Fruit fly (Drosophila melanogaster): ENCODE results near the gene Col4a1.

DNA sequence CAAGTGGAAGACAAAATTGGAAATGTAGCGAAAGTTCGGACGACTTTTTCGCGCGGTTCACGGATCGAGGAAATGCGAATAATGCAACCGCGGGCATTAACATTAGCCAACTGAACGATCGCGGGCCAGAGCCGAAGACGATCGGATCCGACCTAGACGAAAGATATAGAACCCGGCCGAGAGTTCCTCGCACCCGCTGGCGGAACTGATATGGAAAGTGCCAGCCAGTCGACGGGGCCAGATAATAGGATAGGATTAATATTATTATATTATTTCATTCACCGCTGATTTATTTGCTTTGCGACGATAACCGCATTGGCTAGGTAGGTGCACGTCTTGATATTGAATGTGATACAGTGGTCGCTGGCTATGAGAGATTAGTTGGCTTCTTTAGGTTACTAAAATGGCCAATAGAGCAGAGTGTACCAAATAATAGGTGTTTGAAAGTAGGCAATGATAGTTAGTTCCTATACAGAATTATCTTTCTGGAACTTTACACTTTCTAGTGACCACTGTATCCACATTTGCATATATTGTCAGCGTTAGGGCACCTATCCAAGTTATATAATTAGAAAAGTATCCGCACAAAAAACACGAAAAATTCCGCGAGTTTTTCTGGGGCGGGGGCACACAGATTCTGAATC lies 29.9 kb upstream of the Col4a1 start:
- TF ChIP-seq psq (optimal IDR thresholded peaks at IDR 0.05) (no peak), ttk (optimal IDR thresholded peaks at IDR 0.05) (no peak), Myc (optimal IDR thresholded peaks at IDR 0.05) (no peak), insv (optimal IDR thresholded peaks at IDR 0.05) (no peak), h (optimal IDR thresholded peaks at IDR 0.05) (no peak), Sin3A (optimal IDR thresholded peaks at IDR 0.05) (no peak)

Data from Kc167 (cell line).